Worm (Caenorhabditis elegans) whole organism, L2 larva: ENCODE data around the gene phf-10.

ENCODE experiments used
- ZK546.5 ChIP-seq: sonication (generic microtip); optimal IDR thresholded peaks from 2 replicates; lab custom pipeline; 2017; ENCODE audit warnings: missing biosample characterization, missing genetic modification characterization
- alr-1 ChIP-seq: fragments of 150-350 bp; optimal IDR thresholded peaks from 2 replicates; lab custom pipeline; 2014; ENCODE audit warnings: missing biosample characterization, missing genetic modification characterization
- aly-2 ChIP-seq: fragments of 150-350 bp; optimal IDR thresholded peaks from 2 replicates; lab custom pipeline; 2014; ENCODE audit warnings: missing biosample characterization, missing genetic modification characterization
- ceh-82 ChIP-seq: fragments of 150-350 bp; optimal IDR thresholded peaks from 2 replicates; lab custom pipeline; 2014; ENCODE audit warnings: missing biosample characterization, missing genetic modification characterization
- elt-1 ChIP-seq: fragments of 150-350 bp; optimal IDR thresholded peaks from 2 replicates; lab custom pipeline; 2014; ENCODE audit warnings: missing biosample characterization, missing genetic modification characterization
- sem-4 ChIP-seq: fragments of 150-350 bp; optimal IDR thresholded peaks from 2 replicates; lab custom pipeline; 2014; ENCODE audit warnings: missing biosample characterization, missing genetic modification reagents, missing genetic modification characterization
- skn-1 ChIP-seq: sonication (generic microtip); optimal IDR thresholded peaks from 2 replicates; lab custom pipeline; 2017; ENCODE audit warnings: missing biosample characterization, missing genetic modification characterization
- snpc-4 ChIP-seq: fragments of 150-350 bp; optimal IDR thresholded peaks from 2 replicates; lab custom pipeline; 2014; ENCODE audit warnings: missing biosample characterization, missing genetic modification characterization
- ztf-11 ChIP-seq: sonication (generic microtip); optimal IDR thresholded peaks from 2 replicates; lab custom pipeline; 2017; ENCODE audit warnings: missing biosample characterization, missing genetic modification characterization

ce11 chrV:343546-343945 lies 32.2 kb upstream of the phf-10 start:
- TF ChIP-seq snpc-4 (tag; lab: Kevin White, UChicago) (no peak), ztf-11 (tag; lab: Kevin White, UChicago) (no peak), elt-1 (tag; lab: Kevin White, UChicago) (no peak), skn-1 (no peak), ZK546.5 (tag; lab: Kevin White, UChicago) (no peak), ceh-82 (no peak), sem-4 (tag; lab: Kevin White, UChicago) (no peak), aly-2 (tag; lab: Kevin White, UChicago) (no peak), alr-1 (no peak)
